Worm (Caenorhabditis elegans) whole organism, L1 larva: ENCODE data around the gene C34F11.2.

ENCODE experiments used
- C16A3.4 ChIP-seq: fragments of 150-350 bp; optimal IDR thresholded peaks from 2 replicates; lab custom pipeline; 2014; ENCODE audit warnings: missing biosample characterization, missing genetic modification characterization
- F16B12.6 ChIP-seq: fragments of 150-350 bp; optimal IDR thresholded peaks from 2 replicates; lab custom pipeline; 2014; ENCODE audit warnings: missing biosample characterization, missing genetic modification characterization
- Y116A8C.19 ChIP-seq: sonication (generic microtip); optimal IDR thresholded peaks from 2 replicates; lab custom pipeline; 2016; ENCODE audit warnings: missing compliant biosample characterization, missing genetic modification characterization, borderline replicate concordance
- ceh-8 ChIP-seq: fragments of 200-800 bp; sonication (Bioruptor generic); optimal IDR thresholded peaks from 2 replicates; lab custom pipeline; 2018; ENCODE audit warnings: mild to moderate bottlenecking, missing genetic modification characterization, moderate library complexity, missing compliant biosample characterization
- ceh-88 ChIP-seq: fragments of 200-800 bp; sonication (Bioruptor generic); IDR thresholded peaks from 2 replicates; pipeline ENCODE4 v1.3.6; 2022; ENCODE audit warnings: missing genetic modification characterization, missing compliant biosample characterization
- ceh-90 ChIP-seq: sonication (generic microtip); optimal IDR thresholded peaks from 2 replicates; lab custom pipeline; 2016; ENCODE audit warnings: missing genetic modification characterization, missing compliant biosample characterization
- dsc-1 ChIP-seq: sonication (generic microtip); optimal IDR thresholded peaks from 2 replicates; lab custom pipeline; 2016; ENCODE audit warnings: mild to moderate bottlenecking, missing genetic modification characterization, missing compliant biosample characterization
- efl-1 ChIP-seq, 4 experiments: fragments of 150-350 bp; optimal IDR thresholded peaks in 3 of 4; peaks in 1 of 4; 1 replicate in 1 of 4; 2 replicates in 3 of 4; lab custom pipeline; 2014; ENCODE audit warnings: missing biosample characterization in 2 of 4, missing genetic modification characterization in 2 of 4, missing genetic modification reagents in 2 of 4
- efl-3 ChIP-seq: fragments of 200-800 bp; sonication (Bioruptor generic); optimal IDR thresholded peaks from 2 replicates; lab custom pipeline; 2018; ENCODE audit warnings: mild to moderate bottlenecking, missing genetic modification characterization, missing compliant biosample characterization
- egl-27 ChIP-seq, 2 experiments: fragments of 150-350 bp in 1 of 2; sonication (generic microtip); optimal IDR thresholded peaks; 3 replicates each; lab custom pipeline; 2017 to 2018; ENCODE audit warnings: missing biosample characterization in 2 of 2, missing genetic modification characterization in 2 of 2, missing genetic modification reagents in 2 of 2
- elt-2 ChIP-seq: sonication (generic microtip); optimal IDR thresholded peaks from 2 replicates; lab custom pipeline; 2016; ENCODE audit warnings: missing genetic modification characterization, mild to moderate bottlenecking, inconsistent platforms, missing compliant biosample characterization, missing genetic modification reagents
- fkh-4 ChIP-seq: sonication (generic microtip); optimal IDR thresholded peaks from 2 replicates; lab custom pipeline; 2016; ENCODE audit warnings: missing compliant biosample characterization, missing genetic modification characterization, borderline replicate concordance
- fkh-8 ChIP-seq: sonication (generic microtip); optimal IDR thresholded peaks from 2 replicates; lab custom pipeline; 2016; ENCODE audit warnings: mild to moderate bottlenecking, missing genetic modification characterization, missing compliant biosample characterization
- grh-1 ChIP-seq: fragments of 200-800 bp; sonication (Bioruptor generic); IDR thresholded peaks from 2 replicates; pipeline ENCODE4 v1.3.6; 2022; ENCODE audit warnings: missing genetic modification reagents, missing genetic modification characterization, missing compliant biosample characterization
- hlh-17 ChIP-seq: fragments of 200-800 bp; sonication (Bioruptor generic); optimal IDR thresholded peaks from 2 replicates; lab custom pipeline; 2018; ENCODE audit warnings: missing genetic modification characterization, mild to moderate bottlenecking, missing compliant biosample characterization, moderate library complexity, borderline replicate concordance
- irx-1 ChIP-seq: sonication (generic microtip); optimal IDR thresholded peaks from 2 replicates; lab custom pipeline; 2016; ENCODE audit warnings: missing genetic modification characterization, missing compliant biosample characterization
- isw-1 ChIP-seq: fragments of 200-800 bp; sonication (Bioruptor generic); IDR thresholded peaks from 2 replicates; pipeline ENCODE4 v1.3.6; 2022; ENCODE audit warnings: missing genetic modification characterization, missing compliant biosample characterization
- lin-15B ChIP-seq: fragments of 150-350 bp; sonication (generic microtip); optimal IDR thresholded peaks from 3 replicates; lab custom pipeline; 2014; ENCODE audit warnings: missing biosample characterization, missing genetic modification characterization
- lin-39 ChIP-seq: fragments of 150-350 bp; optimal IDR thresholded peaks from 2 replicates; lab custom pipeline; 2014; ENCODE audit warnings: missing biosample characterization, missing genetic modification reagents, missing genetic modification characterization
- lir-3 ChIP-seq: sonication (generic microtip); optimal IDR thresholded peaks from 2 replicates; lab custom pipeline; 2016; ENCODE audit warnings: mild to moderate bottlenecking, missing genetic modification characterization, moderate library complexity, missing compliant biosample characterization; ENCODE audit not compliant: poor library complexity
- lsy-2 ChIP-seq, 2 experiments: fragments of 150-350 bp; optimal IDR thresholded peaks; 2 replicates each; lab custom pipeline; 2014; ENCODE audit warnings: missing biosample characterization in 2 of 2, missing genetic modification characterization in 2 of 2
- mab-9 ChIP-seq: fragments of 200-800 bp; sonication (Bioruptor generic); IDR thresholded peaks from 2 replicates; pipeline ENCODE4 v1.3.6; 2022; ENCODE audit warnings: missing genetic modification reagents, missing genetic modification characterization, missing compliant biosample characterization
- mdl-1 ChIP-seq, 2 experiments: fragments of 150-350 bp; optimal IDR thresholded peaks; 2 replicates each; lab custom pipeline; 2014 to 2017; ENCODE audit warnings: missing biosample characterization in 2 of 2, missing genetic modification characterization in 2 of 2, inconsistent platforms in 1 of 2
- nhr-12 ChIP-seq: sonication (generic microtip); optimal IDR thresholded peaks from 2 replicates; lab custom pipeline; 2017; ENCODE audit warnings: missing biosample characterization, missing genetic modification characterization
- nhr-19 ChIP-seq: fragments of 200-800 bp; sonication (Bioruptor generic); conservative IDR thresholded peaks from 2 replicates; pipeline ENCODE4 v1.3.6; 2022; ENCODE audit warnings: missing genetic modification characterization, missing compliant biosample characterization
- nhr-28 ChIP-seq: fragments of 150-350 bp; optimal IDR thresholded peaks from 2 replicates; lab custom pipeline; 2014; ENCODE audit warnings: missing biosample characterization, missing genetic modification characterization
- nhr-71 ChIP-seq: sonication (generic microtip); optimal IDR thresholded peaks from 2 replicates; lab custom pipeline; 2016; ENCODE audit warnings: mild to moderate bottlenecking, missing genetic modification characterization, moderate library complexity, missing compliant biosample characterization
- nhr-77 ChIP-seq: fragments of 150-350 bp; optimal IDR thresholded peaks from 2 replicates; lab custom pipeline; 2014; ENCODE audit warnings: missing biosample characterization, missing genetic modification characterization
- nhr-85 ChIP-seq: sonication (generic microtip); peaks from one replicate; lab custom pipeline; 2016; ENCODE audit warnings: missing genetic modification characterization, inconsistent platforms, missing compliant biosample characterization
- pqm-1 ChIP-seq: sonication (generic microtip); optimal IDR thresholded peaks from 3 replicates; lab custom pipeline; 2017; ENCODE audit warnings: missing biosample characterization, missing genetic modification characterization
- rnt-1 ChIP-seq: sonication (generic microtip); optimal IDR thresholded peaks from 2 replicates; lab custom pipeline; 2016; ENCODE audit warnings: mild to moderate bottlenecking, missing genetic modification characterization, moderate library complexity, missing compliant biosample characterization
- skn-1 ChIP-seq: fragments of 150-350 bp; optimal IDR thresholded peaks from 2 replicates; lab custom pipeline; 2014; ENCODE audit warnings: missing biosample characterization, missing genetic modification characterization
- snpc-4 ChIP-seq: fragments of 150-350 bp; optimal IDR thresholded peaks from 2 replicates; lab custom pipeline; 2014; ENCODE audit warnings: missing biosample characterization, missing genetic modification characterization
- snu-23 ChIP-seq: sonication (generic microtip); optimal IDR thresholded peaks from 2 replicates; lab custom pipeline; 2016; ENCODE audit warnings: missing genetic modification characterization, missing compliant biosample characterization
- sptf-1 ChIP-seq: fragments of 150-350 bp; optimal IDR thresholded peaks from 2 replicates; lab custom pipeline; 2014; ENCODE audit warnings: missing biosample characterization, missing genetic modification characterization
- sup-37 ChIP-seq: fragments of 200-800 bp; sonication (Bioruptor generic); optimal IDR thresholded peaks from 2 replicates; lab custom pipeline; 2018; ENCODE audit warnings: mild to moderate bottlenecking, missing genetic modification characterization, missing compliant biosample characterization
- swsn-7 ChIP-seq: sonication (generic microtip); optimal IDR thresholded peaks from 2 replicates; lab custom pipeline; 2016; ENCODE audit warnings: missing genetic modification characterization, missing compliant biosample characterization
- tlp-1 ChIP-seq: fragments of 150-350 bp; optimal IDR thresholded peaks from 2 replicates; lab custom pipeline; 2014; ENCODE audit warnings: missing biosample characterization, missing genetic modification characterization
- unc-130 ChIP-seq: fragments of 150-350 bp; optimal IDR thresholded peaks from 2 replicates; lab custom pipeline; 2017; ENCODE audit warnings: missing biosample characterization, missing genetic modification characterization, inconsistent platforms
- unc-30 ChIP-seq: sonication (generic microtip); optimal IDR thresholded peaks from 2 replicates; lab custom pipeline; 2017; ENCODE audit warnings: missing biosample characterization, missing genetic modification characterization
- vab-15 ChIP-seq: sonication (generic microtip); optimal IDR thresholded peaks from 2 replicates; lab custom pipeline; 2017; ENCODE audit warnings: missing genotype, mild to moderate bottlenecking, missing genetic modification characterization, missing compliant biosample characterization
- zag-1 ChIP-seq: fragments of 150-350 bp; optimal IDR thresholded peaks from 2 replicates; lab custom pipeline; 2014; ENCODE audit warnings: missing biosample characterization, missing genetic modification characterization
- zip-4 ChIP-seq: fragments of 200-800 bp; sonication (Bioruptor generic); optimal IDR thresholded peaks from 2 replicates; lab custom pipeline; 2018; ENCODE audit warnings: mild to moderate bottlenecking, missing genetic modification characterization, moderate library complexity, missing compliant biosample characterization
- ztf-4 ChIP-seq: fragments of 150-350 bp; optimal IDR thresholded peaks from 2 replicates; lab custom pipeline; 2014; ENCODE audit warnings: missing biosample characterization, missing genetic modification characterization

The C34F11.2 gene

ce11 chrII:5195504-5195903 is 16.6 kb upstream of the C34F11.2 start, which contains the start of gene C34F11.5:
C34F11.5 (plus strand) TSS chrII:5195804.
- TF ChIP-seq lsy-2 (tag; optimal IDR thresholded peaks at IDR 0.05; lab: Kevin White, UChicago) = no peak
- TF ChIP-seq, all 84 proteins: peak for 0

- TF ChIP-seq ceh-90 (tag; lab: Kevin White, UChicago) (no peak), nhr-71 (tag; lab: Kevin White, UChicago) (no peak), tlp-1 (no peak), isw-1 (GFP tag; lab: Robert Waterston, UW) (no peak), egl-27 (tag; optimal IDR thresholded peaks at IDR 0.05; lab: Kevin White, UChicago) (no peak), fkh-4 (tag; lab: Kevin White, UChicago) (no peak), efl-3 (GFP tag; lab: Kevin White, UChicago) (no peak), C16A3.4 (tag; lab: Kevin White, UChicago) (no peak), mab-9 (no peak), ceh-8 (no peak), grh-1 (GFP tag; lab: Robert Waterston, UW) (no peak), F16B12.6 (tag; lab: Kevin White, UChicago) (no peak), nhr-12 (tag; lab: Kevin White, UChicago) (no peak), zip-4 (GFP tag; lab: Kevin White, UChicago) (no peak), zag-1 (tag; lab: Kevin White, UChicago) (no peak), vab-15 (tag; lab: Kevin White, UChicago) (no peak)
These were observed 12.6 kb upstream of the C34F11.2 start, which contains the start of gene msp-50 for ce11 chrII:5199497-5199896. msp-50 (plus strand) TSS chrII:5199797.

- peak; percentile 39 for TF ChIP-seq rnt-1 (tag; lab: Kevin White, UChicago)
- TF ChIP-seq nhr-19 (GFP tag; lab: Robert Waterston, UW) = peak; percentile 62
- peak; percentile 44 for TF ChIP-seq nhr-71 (tag; lab: Kevin White, UChicago)
- TF ChIP-seq efl-1 (optimal IDR thresholded peaks at IDR 0.05; lab: Kevin White, UChicago) = peak in 1 of 2 experiments; percentile 25
- TF ChIP-seq efl-1 (GFP tag; optimal IDR thresholded peaks at IDR 0.05 in 1 of 2; lab: Kevin White, UChicago) = peak in 1 of 2 experiments; percentile 14
- peak; percentile 27 for TF ChIP-seq nhr-85 (tag; lab: Kevin White, UChicago)
- peak; percentile 96 for TF ChIP-seq snpc-4
- TF ChIP-seq swsn-7 (tag; lab: Kevin White, UChicago) = peak; percentile 12
- TF ChIP-seq, all 84 proteins: peak for 7; not testable (repeated sequence) for 77
These were observed 11.9 kb upstream of the C34F11.2 start for ce11 chrII:5200205-5200604.

- TF ChIP-seq nhr-28 (tag; lab: Kevin White, UChicago) = no peak
- peak; percentile 7 for TF ChIP-seq C16A3.4 (tag; lab: Kevin White, UChicago)
- no peak for TF ChIP-seq isw-1 (GFP tag; lab: Robert Waterston, UW)
- TF ChIP-seq nhr-12 (tag; lab: Kevin White, UChicago) = no peak
- TF ChIP-seq snu-23 (GFP tag; lab: Kevin White, UChicago) = peak; percentile 70
- no peak for TF ChIP-seq lir-3 (tag; lab: Kevin White, UChicago)
- peak; percentile 63 for TF ChIP-seq dsc-1
- TF ChIP-seq Y116A8C.19 = no peak
- TF ChIP-seq nhr-71 (tag; lab: Kevin White, UChicago) = peak; percentile 78
- TF ChIP-seq lin-39 (tag; lab: Kevin White, UChicago) = no peak
- no peak for TF ChIP-seq unc-30 (tag; lab: Kevin White, UChicago)
- TF ChIP-seq skn-1 = peak; percentile 26
- TF ChIP-seq ztf-4 (tag; lab: Kevin White, UChicago) = no peak
- TF ChIP-seq ceh-90 (tag; lab: Kevin White, UChicago) = no peak
- TF ChIP-seq mab-9 = no peak
- peak; percentile 23 for TF ChIP-seq fkh-8 (tag; lab: Kevin White, UChicago)
- TF ChIP-seq ceh-88 (GFP tag; lab: Robert Waterston, UW) = no peak
- TF ChIP-seq lin-15B = no peak
- TF ChIP-seq snpc-4 = peak; percentile 38
- no peak for TF ChIP-seq elt-2 (tag; lab: Kevin White, UChicago)
- no peak for TF ChIP-seq ceh-8
- no peak for TF ChIP-seq nhr-77
- no peak for TF ChIP-seq sup-37 (GFP tag; lab: Kevin White, UChicago)
- no peak for TF ChIP-seq hlh-17
- TF ChIP-seq egl-27 (tag; optimal IDR thresholded peaks at IDR 0.05; lab: Kevin White, UChicago) = no peak
- no peak for TF ChIP-seq zip-4 (GFP tag; lab: Kevin White, UChicago)
- no peak for TF ChIP-seq nhr-85 (tag; lab: Kevin White, UChicago)
- no peak for TF ChIP-seq mdl-1 (tag; optimal IDR thresholded peaks at IDR 0.05; lab: Kevin White, UChicago)
- no peak for TF ChIP-seq irx-1 (tag; lab: Kevin White, UChicago)
- TF ChIP-seq efl-3 (GFP tag; lab: Kevin White, UChicago) = no peak
- no peak for TF ChIP-seq sptf-1 (tag; lab: Kevin White, UChicago)
- TF ChIP-seq pqm-1 (tag; lab: Kevin White, UChicago) = no peak
- TF ChIP-seq unc-130 (tag; lab: Kevin White, UChicago) = no peak
These were observed 11.0 kb upstream of the C34F11.2 start for ce11 chrII:5200987-5201582.
